Fruit fly (Drosophila melanogaster): ENCODE results near the gene mmm.
A peak's percentile ranks its signal among the peaks of the same experiment; 100 is the strongest.

mmm gene

DNA sequence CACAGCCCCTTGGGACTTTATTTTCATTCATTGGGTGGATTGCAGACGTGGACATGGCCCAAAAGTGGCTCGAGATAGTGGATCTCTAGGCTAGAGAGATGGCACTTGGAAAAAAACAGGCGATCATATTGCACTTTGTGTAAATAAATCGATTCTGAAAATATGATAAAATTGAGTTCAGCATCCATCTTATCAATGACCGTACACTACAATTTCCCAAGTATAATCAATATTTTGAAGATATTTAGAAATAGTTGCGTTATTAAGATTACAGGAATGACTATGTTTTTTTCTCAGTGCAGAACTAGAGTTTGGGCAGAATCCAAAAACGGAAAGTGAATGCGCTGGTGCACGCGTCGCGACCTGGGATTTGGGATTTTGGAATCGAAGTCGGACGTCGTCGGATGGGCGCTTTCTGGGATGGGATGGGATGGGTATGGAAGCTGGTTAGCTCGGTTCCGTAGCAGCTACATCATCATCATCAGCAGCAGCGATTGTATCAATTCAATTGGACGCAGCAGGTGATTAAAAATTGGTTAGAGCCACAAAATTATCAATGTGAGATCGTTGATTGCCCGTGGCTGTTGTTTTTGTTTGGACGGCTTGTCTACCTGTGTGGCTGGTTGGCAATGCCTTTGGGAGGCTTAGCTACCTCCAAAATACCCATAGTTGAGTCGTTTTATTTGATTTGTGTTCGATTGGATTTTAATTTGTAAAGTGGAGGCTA lies 51.7 kb downstream of the mmm start (continued):
- TF ChIP-seq Med (GFP tag) (peak; percentile 76), emc (GFP tag; optimal IDR thresholded peaks at IDR 0.05) (no peak), Ptx1 (GFP tag; IDR thresholded peaks at IDR 0.05) (peak; percentile 61), crol (GFP tag; IDR thresholded peaks at IDR 0.05) (no peak), CG12391 (tag; optimal IDR thresholded peaks at IDR 0.05) (peak; percentile 35), CG18619 (GFP tag; optimal IDR thresholded peaks at IDR 0.05) (no peak), pnt (GFP tag; optimal IDR thresholded peaks at IDR 0.05) (peak; percentile 16), CG16813 (GFP tag; IDR thresholded peaks at IDR 0.05; ENCODE audit: partially characterized antibody) (no peak), pb (GFP tag; optimal IDR thresholded peaks at IDR 0.05) (peak; percentile 6), croc (GFP tag; conservative IDR thresholded peaks at IDR 0.05) (peak; percentile 30; the same call in 2 of the 3 replicates), chif (GFP tag; optimal IDR thresholded peaks at IDR 0.05) (peak in 1 of 2 experiments; percentile 29), odd (GFP tag; optimal IDR thresholded peaks at IDR 0.05) (no peak), sug (tag; optimal IDR thresholded peaks at IDR 0.05) (no peak), ase (GFP tag; IDR thresholded peaks at IDR 0.05) (peak; percentile 29; the same call in 1 of the 3 replicates), CG17568 (GFP tag; optimal IDR thresholded peaks at IDR 0.05) (no peak), Fer3 (tag; optimal IDR thresholded peaks at IDR 0.05) (no peak), lab (GFP tag; optimal IDR thresholded peaks at IDR 0.05) (no peak), CG13296 (GFP tag; optimal IDR thresholded peaks at IDR 0.05) (no peak), YL-1 (GFP tag; optimal IDR thresholded peaks at IDR 0.05) (no peak), CG17328 (GFP tag; IDR thresholded peaks at IDR 0.05) (0 out of 2 replicates have a peak, but pooled peaks have one; percentile 37), Hr51 (GFP tag; optimal IDR thresholded peaks at IDR 0.05) (peak in 1 of 2 experiments; percentile 24), prd (optimal IDR thresholded peaks at IDR 0.05) (no peak), prd (GFP tag; IDR thresholded peaks at IDR 0.05) (peak; percentile 47; the same call in 1 of the 3 replicates), crc (GFP tag; optimal IDR thresholded peaks at IDR 0.05) (no peak), ac (GFP tag; optimal IDR thresholded peaks at IDR 0.05) (no peak), CG2202 (tag; optimal IDR thresholded peaks at IDR 0.05) (no peak), pfk (GFP tag; optimal IDR thresholded peaks at IDR 0.05) (no peak), CG18262 (tag; optimal IDR thresholded peaks at IDR 0.05) (peak; percentile 72), CG2120 (GFP tag; optimal IDR thresholded peaks at IDR 0.05) (no peak), bsh (GFP tag; optimal IDR thresholded peaks at IDR 0.05) (peak in 1 of 2 experiments; percentile 68), Awh (GFP tag; IDR thresholded peaks at IDR 0.05) (peak; percentile 73), dmrt11E (tag; optimal IDR thresholded peaks at IDR 0.05) (peak; percentile 47), CG4328 (GFP tag; optimal IDR thresholded peaks at IDR 0.05) (no peak), Lim3 (GFP tag; IDR thresholded peaks at IDR 0.05) (no peak), CG6254 (GFP tag; optimal IDR thresholded peaks at IDR 0.05) (peak; percentile 35), lmd (GFP tag; IDR thresholded peaks at IDR 0.05) (peak; percentile 50; the same call in 1 of the 2 replicates), Hr78 (GFP tag; optimal IDR thresholded peaks at IDR 0.05) (peak in 1 of 2 experiments; percentile 3), dmrt99B (tag; optimal IDR thresholded peaks at IDR 0.05) (peak; percentile 71), ro (GFP tag; IDR thresholded peaks at IDR 0.05) (no peak), corto (GFP tag; optimal IDR thresholded peaks at IDR 0.05) (no peak), chm (GFP tag; IDR thresholded peaks at IDR 0.05) (0 out of 2 replicates have a peak, but pooled peaks have one; percentile 34), CG2712 (tag; optimal IDR thresholded peaks at IDR 0.05) (peak; percentile 68), Sox100B (GFP tag; optimal IDR thresholded peaks at IDR 0.05) (peak; percentile 46), E2f2 (GFP tag; IDR thresholded peaks at IDR 0.05) (no peak), CoRest (tag; optimal IDR thresholded peaks at IDR 0.05) (peak; percentile 38), oc (tag; optimal IDR thresholded peaks at IDR 0.05) (no peak), gem (tag; optimal IDR thresholded peaks at IDR 0.05) (peak; percentile 69), repo (GFP tag; optimal IDR thresholded peaks at IDR 0.05) (no peak), Bdp1 (GFP tag; optimal IDR thresholded peaks at IDR 0.05) (no peak)

Measured in whole organism, embryonic.